Worm (Caenorhabditis elegans): ENCODE results near the gene gly-10.
A peak's percentile ranks its signal among the peaks of the same experiment; 100 is the strongest.

The gly-10 gene

ce11 chrIV:13778710-13779109, at the start of gene gly-10:
Gene gly-10, plus strand, starts transcription at chrIV:13779096.
- no peak for TF ChIP-seq ztf-11 (tag; optimal IDR thresholded peaks at IDR 0.05)
- no peak for TF ChIP-seq alr-1 (tag; optimal IDR thresholded peaks at IDR 0.05)
- no peak for TF ChIP-seq lin-11 (tag; optimal IDR thresholded peaks at IDR 0.05)
- TF ChIP-seq blmp-1 (tag; optimal IDR thresholded peaks at IDR 0.05; ENCODE audit: insufficient read depth) = no peak
- no peak for TF ChIP-seq ceh-16 (tag; optimal IDR thresholded peaks at IDR 0.05)
- TF ChIP-seq snpc-4 (tag; optimal IDR thresholded peaks at IDR 0.05) = no peak
- TF ChIP-seq ama-1 (optimal IDR thresholded peaks at IDR 0.05) = peak; percentile 9
- TF ChIP-seq mbf-1 (tag; optimal IDR thresholded peaks at IDR 0.05) = no peak

DNA sequence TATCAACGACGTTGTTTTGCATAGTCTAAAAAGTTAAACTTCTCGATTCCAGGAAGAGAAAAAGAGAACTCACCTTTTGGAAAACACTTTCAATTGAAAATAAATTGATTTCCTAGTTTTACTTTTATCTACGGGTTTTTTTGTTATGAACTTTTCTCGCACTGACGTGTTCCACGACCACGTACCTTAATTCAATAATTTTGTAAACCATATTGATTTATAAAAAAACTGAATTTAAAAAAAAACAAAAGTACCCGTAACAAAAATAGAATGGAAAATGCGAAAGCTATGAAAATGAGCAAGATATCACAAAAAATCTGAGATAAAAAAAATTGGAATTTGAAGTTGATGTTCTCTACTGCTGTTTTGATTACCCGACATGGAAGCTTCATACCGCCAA, 36.7 kb upstream of the gly-10 start, which contains the start of gene C47A4.3:
Gene C47A4.3 (minus strand): TSS at position 101 of the 400 bp plus-strand sequence.
- no peak for TF ChIP-seq elt-3 (tag; optimal IDR thresholded peaks at IDR 0.05)
- no peak for TF ChIP-seq ZK546.5 (tag; optimal IDR thresholded peaks at IDR 0.05)
- no peak for TF ChIP-seq fos-1 (tag; optimal IDR thresholded peaks at IDR 0.05)
- TF ChIP-seq ceh-82 (tag; optimal IDR thresholded peaks at IDR 0.05) = no peak
- no peak for TF ChIP-seq nhr-11 (tag; optimal IDR thresholded peaks at IDR 0.05)
- no peak for TF ChIP-seq nhr-237 (tag; optimal IDR thresholded peaks at IDR 0.05)
- TF ChIP-seq dmd-4 (tag; optimal IDR thresholded peaks at IDR 0.05) = no peak
- no peak for TF ChIP-seq nhr-23 (tag; optimal IDR thresholded peaks at IDR 0.05)

ce11 chrIV:13745409-13745808, 33.5 kb upstream of the gly-10 start, which contains the start of gene C47A4.5:
Gene C47A4.5, plus strand, starts transcription at chrIV:13745709.
- TF ChIP-seq nhr-77 (tag; optimal IDR thresholded peaks at IDR 0.05) (no peak), nhr-23 (tag; optimal IDR thresholded peaks at IDR 0.05) (no peak), elt-3 (tag; optimal IDR thresholded peaks at IDR 0.05) (no peak), lin-13 (GFP tag; optimal IDR thresholded peaks at IDR 0.05) (no peak), aly-2 (tag; optimal IDR thresholded peaks at IDR 0.05) (no peak), snpc-4 (tag; optimal IDR thresholded peaks at IDR 0.05) (no peak), elt-1 (tag; optimal IDR thresholded peaks at IDR 0.05) (no peak), fos-1 (tag; optimal IDR thresholded peaks at IDR 0.05) (no peak), gmeb-1 (tag; optimal IDR thresholded peaks at IDR 0.05) (no peak), peb-1 (tag; optimal IDR thresholded peaks at IDR 0.05) (no peak), lin-39 (tag; optimal IDR thresholded peaks at IDR 0.05) (no peak), mab-5 (tag; optimal IDR thresholded peaks at IDR 0.05) (no peak), C34F6.9 (tag; optimal IDR thresholded peaks at IDR 0.05) (no peak), sma-3 (GFP tag; optimal IDR thresholded peaks at IDR 0.05) (no peak), ceh-16 (tag; optimal IDR thresholded peaks at IDR 0.05) (no peak), nhr-12 (tag; optimal IDR thresholded peaks at IDR 0.05) (no peak), nhr-21 (tag; optimal IDR thresholded peaks at IDR 0.05) (no peak), ztf-1 (GFP tag; conservative IDR thresholded peaks at IDR 0.05) (no peak), ZK546.5 (tag; optimal IDR thresholded peaks at IDR 0.05) (no peak), ceh-82 (tag; optimal IDR thresholded peaks at IDR 0.05) (no peak)

DNA sequence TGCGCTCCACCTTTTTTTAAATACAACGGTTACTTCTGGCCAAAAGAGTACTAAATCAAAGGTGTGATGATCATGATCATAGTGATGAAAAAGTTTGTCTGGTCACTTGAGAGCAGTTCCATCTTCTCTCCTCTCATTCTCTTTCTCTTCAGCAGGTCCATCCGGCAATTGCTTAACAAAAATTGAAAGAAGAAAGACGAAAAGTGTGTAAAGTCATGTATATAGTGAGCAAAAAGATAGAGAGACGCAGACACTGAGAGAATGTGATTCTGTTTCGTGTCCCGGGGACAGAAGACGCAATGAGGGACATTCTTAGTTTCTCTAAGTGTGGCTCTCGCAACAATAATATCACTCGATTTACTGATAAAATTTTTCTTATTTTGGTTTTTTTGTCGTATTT, 30.1 kb upstream of the gly-10 start:
- TF ChIP-seq ztf-4 (tag; optimal IDR thresholded peaks at IDR 0.05) (no peak), unc-62 (GFP tag; optimal IDR thresholded peaks at IDR 0.05) (no peak), nhr-129 (tag; optimal IDR thresholded peaks at IDR 0.05) (peak; percentile 87), mbf-1 (tag; optimal IDR thresholded peaks at IDR 0.05) (no peak), dmd-4 (tag; optimal IDR thresholded peaks at IDR 0.05) (no peak), ztf-11 (tag; optimal IDR thresholded peaks at IDR 0.05) (no peak), zag-1 (tag; optimal IDR thresholded peaks at IDR 0.05) (no peak), ceh-82 (tag; optimal IDR thresholded peaks at IDR 0.05) (no peak), aly-2 (tag; optimal IDR thresholded peaks at IDR 0.05) (no peak), gmeb-1 (tag; optimal IDR thresholded peaks at IDR 0.05) (no peak), unc-39 (tag; optimal IDR thresholded peaks at IDR 0.05) (no peak), F13H6.1 (tag; optimal IDR thresholded peaks at IDR 0.05) (peak; percentile 63), mdl-1 (tag; optimal IDR thresholded peaks at IDR 0.05) (no peak), C34F6.9 (tag; optimal IDR thresholded peaks at IDR 0.05) (peak; percentile 13), nhr-11 (tag; optimal IDR thresholded peaks at IDR 0.05) (no peak), nhr-21 (tag; optimal IDR thresholded peaks at IDR 0.05) (no peak), alr-1 (tag; optimal IDR thresholded peaks at IDR 0.05) (no peak), lin-39 (tag; optimal IDR thresholded peaks at IDR 0.05) (no peak)

- no peak for TF ChIP-seq sma-9 (GFP tag; optimal IDR thresholded peaks at IDR 0.05)
- TF ChIP-seq sma-9 (tag; optimal IDR thresholded peaks at IDR 0.05) = no peak
- no peak for TF ChIP-seq nhr-25 (tag; optimal IDR thresholded peaks at IDR 0.05)
- no peak for TF ChIP-seq lsy-2 (tag; optimal IDR thresholded peaks at IDR 0.05)
- no peak for TF ChIP-seq ceh-16 (tag; optimal IDR thresholded peaks at IDR 0.05)
- no peak for TF ChIP-seq lin-11 (tag; optimal IDR thresholded peaks at IDR 0.05)
- no peak for TF ChIP-seq ztf-11 (tag; optimal IDR thresholded peaks at IDR 0.05)
- TF ChIP-seq egl-27 (tag; optimal IDR thresholded peaks at IDR 0.05) = no peak
- no peak for TF ChIP-seq ceh-82 (tag; optimal IDR thresholded peaks at IDR 0.05)
- TF ChIP-seq mbf-1 (tag; optimal IDR thresholded peaks at IDR 0.05) = no peak
- no peak for TF ChIP-seq sem-4 (tag; optimal IDR thresholded peaks at IDR 0.05)
- TF ChIP-seq elt-3 (tag; optimal IDR thresholded peaks at IDR 0.05) = no peak
- no peak for TF ChIP-seq nhr-10 (tag; optimal IDR thresholded peaks at IDR 0.05)
- TF ChIP-seq nhr-129 (tag; optimal IDR thresholded peaks at IDR 0.05) = no peak
- TF ChIP-seq nhr-77 (tag; optimal IDR thresholded peaks at IDR 0.05) = no peak
- TF ChIP-seq dmd-4 (tag; optimal IDR thresholded peaks at IDR 0.05) = no peak
- TF ChIP-seq lin-13 (GFP tag; optimal IDR thresholded peaks at IDR 0.05) = no peak
- TF ChIP-seq gmeb-1 (tag; optimal IDR thresholded peaks at IDR 0.05) = no peak
- TF ChIP-seq nhr-23 (tag; optimal IDR thresholded peaks at IDR 0.05) = no peak
- TF ChIP-seq nhr-21 (tag; optimal IDR thresholded peaks at IDR 0.05) = no peak
- TF ChIP-seq nhr-12 (tag; optimal IDR thresholded peaks at IDR 0.05) = no peak
These were observed 28.9 kb upstream of the gly-10 start, which contains the start of gene sorb-1 for ce11 chrIV:13750033-13750432. Gene sorb-1, plus strand, starts transcription at chrIV:13750333.
